Worm (Caenorhabditis elegans) whole organism, early embryonic: ENCODE results near the gene lsm-8.

ENCODE experiments used
- B0310.2 ChIP-seq: sonication (generic microtip); optimal IDR thresholded peaks from 2 replicates; lab custom pipeline; 2016; ENCODE audit warnings: mild to moderate bottlenecking, missing genetic modification characterization, missing compliant biosample characterization
- ama-1 ChIP-seq: fragments of 150-350 bp; optimal IDR thresholded peaks from 2 replicates; lab custom pipeline; 2014
- ceh-13 ChIP-seq: fragments of 200-800 bp; sonication (Bioruptor generic); optimal IDR thresholded peaks from 2 replicates; lab custom pipeline; 2018; ENCODE audit warnings: mild to moderate bottlenecking, missing genetic modification characterization, missing compliant biosample characterization
- ets-7 ChIP-seq: sonication (generic microtip); optimal IDR thresholded peaks from 2 replicates; lab custom pipeline; 2016; ENCODE audit warnings: missing genotype, missing genetic modification characterization, missing compliant biosample characterization
- flt-1 ChIP-seq: fragments of 200-800 bp; sonication (Bioruptor generic); IDR thresholded peaks from 2 replicates; pipeline ENCODE4 v1.3.6; 2022; ENCODE audit warnings: missing genetic modification characterization, missing compliant biosample characterization
- hnd-1 ChIP-seq: sonication (generic microtip); optimal IDR thresholded peaks from 2 replicates; lab custom pipeline; 2016; ENCODE audit warnings: missing genetic modification characterization, missing compliant biosample characterization
- tbx-37 ChIP-seq: fragments of 200-800 bp; sonication (Bioruptor generic); conservative IDR thresholded peaks from 2 replicates; pipeline ENCODE4 v1.3.6; 2022; ENCODE audit warnings: missing genetic modification reagents, missing genetic modification characterization, missing compliant biosample characterization

- TF ChIP-seq ama-1 (lab: Kevin White, UChicago) (no peak), B0310.2 (no peak), tbx-37 (GFP tag; lab: Robert Waterston, UW) (peak; percentile 81), ceh-13 (no peak), flt-1 (GFP tag; lab: Robert Waterston, UW) (no peak), hnd-1 (tag; lab: Kevin White, UChicago) (no peak), ets-7 (tag; lab: Kevin White, UChicago) (no peak)
Measured at ce11 chrIV:6321667-6322066, 4.7 kb upstream of the lsm-8 start, which contains the start of gene Y73B6BL.29.
